Fruit fly (Drosophila melanogaster): ENCODE data around the gene Membrin.

The Membrin gene

DNA sequence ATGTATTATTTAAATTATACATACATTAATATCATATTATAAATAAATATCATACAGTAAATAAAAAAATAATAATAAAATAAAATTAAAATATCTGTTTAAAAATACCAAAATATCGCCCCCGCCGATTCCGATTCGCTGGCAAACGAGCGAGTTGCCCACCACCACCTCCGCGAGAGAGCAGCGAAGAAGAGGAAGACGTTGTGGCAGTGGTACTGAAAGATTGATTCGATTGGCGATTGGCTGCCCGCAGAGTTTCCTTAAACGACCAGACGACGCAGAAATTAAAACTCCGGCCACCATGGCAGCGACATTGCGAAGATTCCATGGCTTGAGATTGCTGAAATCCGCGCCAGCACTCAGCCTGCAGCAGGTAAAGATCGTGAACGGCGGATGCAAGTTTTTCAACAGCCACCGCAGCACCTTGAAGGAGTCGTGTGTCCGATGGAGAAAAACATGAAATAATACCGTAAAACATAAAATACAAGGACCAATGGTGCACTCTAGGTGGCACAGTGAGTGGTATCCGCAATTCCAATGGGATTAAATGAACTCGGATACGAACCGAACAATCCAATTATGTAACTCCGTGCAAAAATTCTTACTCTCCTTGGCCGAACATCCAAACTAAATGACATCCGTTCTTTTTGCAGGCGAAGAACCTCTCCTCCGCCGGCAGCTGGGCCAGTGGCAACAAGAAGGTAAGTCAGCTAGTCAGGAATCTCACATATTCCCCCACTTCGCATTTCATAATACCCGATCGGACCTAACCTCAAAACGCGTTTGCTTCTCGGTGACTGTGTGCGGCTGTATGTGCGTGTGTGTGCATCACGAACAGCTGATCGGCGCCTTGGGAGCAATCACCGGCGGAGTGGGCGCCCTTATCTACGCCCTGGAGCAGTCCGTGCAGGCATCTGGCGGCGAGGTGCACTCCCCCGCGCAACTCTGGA is 5.9 kb upstream of the Membrin start, which contains the start of gene Cyt-c1 (continued):
- TF ChIP-seq HHEX (GFP tag; optimal IDR thresholded peaks at IDR 0.05) = no peak
- TF ChIP-seq Blimp-1 (GFP tag; optimal IDR thresholded peaks at IDR 0.05) = no peak
- no peak for TF ChIP-seq CG7987 (GFP tag; optimal IDR thresholded peaks at IDR 0.05)
- TF ChIP-seq CG10267 (tag; optimal IDR thresholded peaks at IDR 0.05) = no peak
- no peak for TF ChIP-seq CG11456 (GFP tag; IDR thresholded peaks at IDR 0.05)
- TF ChIP-seq ewg (GFP tag; optimal IDR thresholded peaks at IDR 0.05) = no peak
- TF ChIP-seq fd3F (GFP tag; optimal IDR thresholded peaks at IDR 0.05) = no peak
- TF ChIP-seq CG2889 (GFP tag; IDR thresholded peaks at IDR 0.05) = no peak
- no peak for TF ChIP-seq yki (optimal IDR thresholded peaks at IDR 0.05)
- no peak for TF ChIP-seq Usf (GFP tag; optimal IDR thresholded peaks at IDR 0.05)
- no peak for TF ChIP-seq CG30431 (GFP tag; optimal IDR thresholded peaks at IDR 0.05)
- TF ChIP-seq sr (GFP tag; IDR thresholded peaks at IDR 0.05) = no peak
- no peak for TF ChIP-seq CG18011 (GFP tag; optimal IDR thresholded peaks at IDR 0.05)
- no peak for TF ChIP-seq CG16863 (GFP tag; optimal IDR thresholded peaks at IDR 0.05)
- no peak for TF ChIP-seq Bdp1 (GFP tag; optimal IDR thresholded peaks at IDR 0.05)
- no peak for TF ChIP-seq CG4404 (GFP tag; IDR thresholded peaks at IDR 0.05)
- 0 out of 2 replicates have a peak, but pooled peaks have one; percentile 29 for TF ChIP-seq CG6272 (GFP tag; IDR thresholded peaks at IDR 0.05)
- no peak for TF ChIP-seq twi (tag; optimal IDR thresholded peaks at IDR 0.05)
- no peak for TF ChIP-seq CG2120 (GFP tag; optimal IDR thresholded peaks at IDR 0.05)
- TF ChIP-seq seq (GFP tag; IDR thresholded peaks at IDR 0.05) = no peak
- TF ChIP-seq lov (optimal IDR thresholded peaks at IDR 0.05) = no peak
- no peak for TF ChIP-seq lov (GFP tag; IDR thresholded peaks at IDR 0.05)
- no peak for TF ChIP-seq CG31224 (GFP tag; IDR thresholded peaks at IDR 0.05)
- no peak for TF ChIP-seq CG3163 (GFP tag; optimal IDR thresholded peaks at IDR 0.05)
- no peak for TF ChIP-seq CG4707 (GFP tag; optimal IDR thresholded peaks at IDR 0.05)
- no peak for TF ChIP-seq Hey (tag; optimal IDR thresholded peaks at IDR 0.05)
- TF ChIP-seq CG7372 (GFP tag; IDR thresholded peaks at IDR 0.05) = no peak
- TF ChIP-seq NC2α (GFP tag; optimal IDR thresholded peaks at IDR 0.05) = no peak
- no peak for TF ChIP-seq PHDP (tag; optimal IDR thresholded peaks at IDR 0.05)
- TF ChIP-seq chm (GFP tag; IDR thresholded peaks at IDR 0.05) = peak; percentile 16; the same call in 1 of the 2 replicates
- no peak for TF ChIP-seq CG8478 (optimal IDR thresholded peaks at IDR 0.05)
- TF ChIP-seq Fer1 (GFP tag; optimal IDR thresholded peaks at IDR 0.05) = no peak
- TF ChIP-seq CG13296 (GFP tag; optimal IDR thresholded peaks at IDR 0.05) = no peak
- no peak for TF ChIP-seq CG43689 (GFP tag; IDR thresholded peaks at IDR 0.05)
- no peak for TF ChIP-seq slou (GFP tag; optimal IDR thresholded peaks at IDR 0.05)
- TF ChIP-seq CG14860 (GFP tag; IDR thresholded peaks at IDR 0.05; ENCODE audit: partially characterized antibody) = no peak
- no peak for TF ChIP-seq Side (GFP tag; optimal IDR thresholded peaks at IDR 0.05)
- TF ChIP-seq zfh1 (GFP tag; IDR thresholded peaks at IDR 0.05) = no peak
- peak; percentile 16 for TF ChIP-seq CG9797 (GFP tag; optimal IDR thresholded peaks at IDR 0.05)
- no peak for TF ChIP-seq psq (GFP tag; optimal IDR thresholded peaks at IDR 0.05)
- TF ChIP-seq ato (GFP tag; IDR thresholded peaks at IDR 0.05; ENCODE audit: partially characterized antibody) = no peak
- TF ChIP-seq pum (GFP tag; optimal IDR thresholded peaks at IDR 0.05) = no peak
- no peak for TF ChIP-seq CG12769 (tag; optimal IDR thresholded peaks at IDR 0.05)
- no peak for TF ChIP-seq CG31388 (GFP tag; optimal IDR thresholded peaks at IDR 0.05)
- no peak for TF ChIP-seq Ets97D (GFP tag; optimal IDR thresholded peaks at IDR 0.05)
- no peak for TF ChIP-seq Doc2 (GFP tag; IDR thresholded peaks at IDR 0.05)
- no peak for TF ChIP-seq CG11247 (GFP tag; IDR thresholded peaks at IDR 0.05)
- TF ChIP-seq Mad (GFP tag; optimal IDR thresholded peaks at IDR 0.05) = no peak
- no peak for TF ChIP-seq Vsx1 (GFP tag; optimal IDR thresholded peaks at IDR 0.05)
- no peak for TF ChIP-seq CG17568 (GFP tag; optimal IDR thresholded peaks at IDR 0.05)
- TF ChIP-seq Ravus (GFP tag; IDR thresholded peaks at IDR 0.05) = no peak

Measured in whole organism, embryonic.